Worm (Caenorhabditis elegans): ENCODE measurements around the gene ZK1248.17.

- no peak for TF ChIP-seq scrt-1 (GFP tag; IDR thresholded peaks at IDR 0.05)
- no peak for TF ChIP-seq ama-1 (optimal IDR thresholded peaks at IDR 0.05)
- TF ChIP-seq hnd-1 (tag; optimal IDR thresholded peaks at IDR 0.05): no peak
- no peak for TF ChIP-seq ceh-36 (tag; optimal IDR thresholded peaks at IDR 0.05)
- TF ChIP-seq flt-1 (GFP tag; IDR thresholded peaks at IDR 0.05): no peak
- TF ChIP-seq pes-1 (GFP tag; IDR thresholded peaks at IDR 0.05): no peak
- TF ChIP-seq hmg-4 (GFP tag; optimal IDR thresholded peaks at IDR 0.05): no peak
- no peak for TF ChIP-seq tbx-37 (GFP tag; conservative IDR thresholded peaks at IDR 0.05)
These were observed 16.9 kb downstream of the ZK1248.17 start, which contains the start of gene ZK1248.11 for ce11 chrII:5828486-5828885.
